Worm (Caenorhabditis elegans) whole organism, L1 larva: ENCODE data around the gene drd-50.

ENCODE experiments used
- C16A3.4 ChIP-seq: fragments of 150-350 bp; optimal IDR thresholded peaks from 2 replicates; lab custom pipeline; 2014; ENCODE audit warnings: missing biosample characterization, missing genetic modification characterization
- Y116A8C.19 ChIP-seq: sonication (generic microtip); optimal IDR thresholded peaks from 2 replicates; lab custom pipeline; 2016; ENCODE audit warnings: missing compliant biosample characterization, missing genetic modification characterization, borderline replicate concordance
- ces-1 ChIP-seq: fragments of 150-350 bp; optimal IDR thresholded peaks from 2 replicates; lab custom pipeline; 2014; ENCODE audit warnings: missing biosample characterization, missing genetic modification reagents, missing genetic modification characterization
- dpl-1 ChIP-seq, 3 experiments: fragments of 150-350 bp in 2 of 3; sonication (generic microtip) in 1 of 3; optimal IDR thresholded peaks; 2 replicates each; lab custom pipeline; 2014 to 2017; ENCODE audit warnings: missing biosample characterization in 3 of 3, missing genetic modification characterization in 3 of 3, missing genetic modification reagents in 3 of 3
- egl-27 ChIP-seq, 2 experiments: fragments of 150-350 bp in 1 of 2; sonication (generic microtip); optimal IDR thresholded peaks; 3 replicates each; lab custom pipeline; 2017 to 2018; ENCODE audit warnings: missing biosample characterization in 2 of 2, missing genetic modification characterization in 2 of 2, missing genetic modification reagents in 2 of 2
- ets-5 ChIP-seq: fragments of 200-800 bp; sonication (Bioruptor generic); IDR thresholded peaks from 2 replicates; pipeline ENCODE4 v1.3.6; 2022; ENCODE audit warnings: missing genetic modification characterization, missing compliant biosample characterization
- fkh-10 ChIP-seq: sonication (generic microtip); optimal IDR thresholded peaks from 2 replicates; lab custom pipeline; 2017; ENCODE audit warnings: missing biosample characterization, missing genetic modification reagents, missing genetic modification characterization
- fkh-4 ChIP-seq: sonication (generic microtip); optimal IDR thresholded peaks from 2 replicates; lab custom pipeline; 2016; ENCODE audit warnings: missing compliant biosample characterization, missing genetic modification characterization, borderline replicate concordance
- fkh-8 ChIP-seq: sonication (generic microtip); optimal IDR thresholded peaks from 2 replicates; lab custom pipeline; 2016; ENCODE audit warnings: mild to moderate bottlenecking, missing genetic modification characterization, missing compliant biosample characterization
- fos-1 ChIP-seq: fragments of 150-350 bp; optimal IDR thresholded peaks from 2 replicates; lab custom pipeline; 2014; ENCODE audit warnings: missing biosample characterization, missing genetic modification characterization
- lin-14 ChIP-seq: fragments of 200-800 bp; sonication (Bioruptor generic); optimal IDR thresholded peaks from 2 replicates; lab custom pipeline; 2018; ENCODE audit warnings: mild to moderate bottlenecking, missing genetic modification characterization, moderate library complexity, missing compliant biosample characterization
- lin-35 ChIP-seq, 2 experiments: fragments of 150-350 bp; optimal IDR thresholded peaks; 2 replicates each; lab custom pipeline; 2014; ENCODE audit warnings: missing biosample characterization in 2 of 2, missing genetic modification characterization in 2 of 2, missing genetic modification reagents in 2 of 2
- lin-39 ChIP-seq: fragments of 150-350 bp; optimal IDR thresholded peaks from 2 replicates; lab custom pipeline; 2014; ENCODE audit warnings: missing biosample characterization, missing genetic modification reagents, missing genetic modification characterization
- lsy-2 ChIP-seq, 2 experiments: fragments of 150-350 bp; optimal IDR thresholded peaks; 2 replicates each; lab custom pipeline; 2014; ENCODE audit warnings: missing biosample characterization in 2 of 2, missing genetic modification characterization in 2 of 2
- mef-2 ChIP-seq: fragments of 150-350 bp; optimal IDR thresholded peaks from 2 replicates; lab custom pipeline; 2014; ENCODE audit warnings: missing biosample characterization, missing genetic modification characterization
- nhr-19 ChIP-seq: fragments of 200-800 bp; sonication (Bioruptor generic); conservative IDR thresholded peaks from 2 replicates; pipeline ENCODE4 v1.3.6; 2022; ENCODE audit warnings: missing genetic modification characterization, missing compliant biosample characterization
- nhr-20 ChIP-seq: sonication (generic microtip); optimal IDR thresholded peaks from 2 replicates; lab custom pipeline; 2016; ENCODE audit warnings: mild to moderate bottlenecking, missing genetic modification characterization, missing compliant biosample characterization
- nhr-71 ChIP-seq: sonication (generic microtip); optimal IDR thresholded peaks from 2 replicates; lab custom pipeline; 2016; ENCODE audit warnings: mild to moderate bottlenecking, missing genetic modification characterization, moderate library complexity, missing compliant biosample characterization
- nhr-77 ChIP-seq: fragments of 150-350 bp; optimal IDR thresholded peaks from 2 replicates; lab custom pipeline; 2014; ENCODE audit warnings: missing biosample characterization, missing genetic modification characterization
- nhr-85 ChIP-seq: sonication (generic microtip); peaks from one replicate; lab custom pipeline; 2016; ENCODE audit warnings: missing genetic modification characterization, inconsistent platforms, missing compliant biosample characterization
- pag-3 ChIP-seq: sonication (generic microtip); optimal IDR thresholded peaks from 2 replicates; lab custom pipeline; 2017; ENCODE audit warnings: missing genetic modification characterization, mild to moderate bottlenecking, missing compliant biosample characterization, antibody characterized with exemption, borderline replicate concordance; ENCODE audit not compliant: insufficient read depth
- skn-1 ChIP-seq: fragments of 150-350 bp; optimal IDR thresholded peaks from 2 replicates; lab custom pipeline; 2014; ENCODE audit warnings: missing biosample characterization, missing genetic modification characterization
- snu-23 ChIP-seq: sonication (generic microtip); optimal IDR thresholded peaks from 2 replicates; lab custom pipeline; 2016; ENCODE audit warnings: missing genetic modification characterization, missing compliant biosample characterization
- sptf-1 ChIP-seq: fragments of 150-350 bp; optimal IDR thresholded peaks from 2 replicates; lab custom pipeline; 2014; ENCODE audit warnings: missing biosample characterization, missing genetic modification characterization
- tbx-2 ChIP-seq: sonication (generic microtip); optimal IDR thresholded peaks from 2 replicates; lab custom pipeline; 2016; ENCODE audit warnings: missing genetic modification characterization, missing compliant biosample characterization
- tlp-1 ChIP-seq: fragments of 150-350 bp; optimal IDR thresholded peaks from 2 replicates; lab custom pipeline; 2014; ENCODE audit warnings: missing biosample characterization, missing genetic modification characterization
- unc-130 ChIP-seq: fragments of 150-350 bp; optimal IDR thresholded peaks from 2 replicates; lab custom pipeline; 2017; ENCODE audit warnings: missing biosample characterization, missing genetic modification characterization, inconsistent platforms
- unc-30 ChIP-seq: sonication (generic microtip); optimal IDR thresholded peaks from 2 replicates; lab custom pipeline; 2017; ENCODE audit warnings: missing biosample characterization, missing genetic modification characterization
- unc-86 ChIP-seq: sonication (generic microtip); optimal IDR thresholded peaks from 2 replicates; lab custom pipeline; 2016; ENCODE audit warnings: missing genetic modification characterization, missing compliant biosample characterization

The drd-50 gene

DNA sequence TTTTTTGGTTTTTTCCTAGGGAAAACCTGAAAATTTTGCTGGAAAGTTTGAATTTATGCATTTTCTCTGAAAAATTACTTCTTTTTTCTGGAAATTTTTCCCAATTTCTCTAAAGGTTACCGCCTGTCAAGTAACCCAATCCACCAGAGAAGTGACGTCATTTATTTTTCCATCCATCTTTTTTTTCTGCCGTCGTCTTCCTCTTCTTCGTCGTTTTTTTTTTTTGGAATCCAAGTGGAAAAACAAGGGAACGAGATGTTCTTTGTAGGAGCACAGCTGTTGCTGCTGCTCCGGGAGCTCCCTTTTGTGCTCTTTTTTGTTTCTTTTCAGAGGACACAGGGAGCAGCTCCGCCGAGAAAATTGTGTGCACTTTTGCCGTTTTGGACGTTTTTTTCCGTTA lies 23.2 kb upstream of the drd-50 start:
- TF ChIP-seq nhr-71 (tag; lab: Kevin White, UChicago) (peak; percentile 9), sptf-1 (tag; lab: Kevin White, UChicago) (no peak), lin-14 (GFP tag; lab: Kevin White, UChicago) (peak; percentile 24), nhr-19 (0 out of 2 replicates have a peak, but pooled peaks have one; percentile 4)
- TF ChIP-seq, all 84 proteins: peak for 3

DNA sequence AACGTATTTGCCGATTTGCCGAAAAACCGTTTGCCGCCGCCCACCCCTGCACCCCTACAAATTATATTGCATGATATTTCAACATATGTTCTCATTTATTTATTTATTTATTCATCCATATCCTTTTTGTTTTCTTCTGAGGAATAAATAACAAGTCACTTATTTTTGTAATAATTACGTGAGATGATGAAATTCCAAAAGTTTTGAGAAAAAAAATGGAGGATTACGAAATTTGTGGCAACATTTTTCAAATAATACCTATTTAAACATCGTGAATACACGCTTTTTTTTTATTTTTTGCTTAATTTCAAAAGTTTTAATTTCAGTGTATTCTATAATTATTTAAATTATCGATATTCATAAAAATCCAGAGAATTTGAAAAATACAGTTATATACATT lies 20.6 kb upstream of the drd-50 start:
- TF ChIP-seq fkh-8 (tag; lab: Kevin White, UChicago), result no peak
- no peak for TF ChIP-seq tbx-2 (tag; lab: Kevin White, UChicago)
- TF ChIP-seq skn-1 (tag; lab: Kevin White, UChicago), result peak; percentile 58

DNA sequence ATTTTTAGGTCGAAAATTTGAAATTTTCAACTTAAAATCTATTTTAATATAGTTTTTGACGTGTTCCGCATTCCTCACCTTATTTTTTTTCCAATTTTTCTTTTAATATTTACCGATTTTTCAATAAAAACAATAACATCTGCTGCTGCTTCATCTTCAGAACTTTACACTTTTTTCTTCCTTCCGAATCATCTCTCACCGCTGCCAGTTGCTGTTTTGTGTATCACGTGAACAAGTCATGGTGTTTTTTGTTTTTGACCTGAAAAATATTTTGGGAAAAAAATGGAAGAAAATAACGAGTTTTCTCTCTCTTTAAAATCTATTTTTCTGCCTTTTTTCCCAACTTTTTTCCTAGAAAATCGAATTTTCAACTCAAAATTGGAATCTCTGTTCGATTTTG lies 17.8 kb upstream of the drd-50 start:
- TF ChIP-seq lin-14 (GFP tag; lab: Kevin White, UChicago) (peak; percentile 54), nhr-71 (tag; lab: Kevin White, UChicago) (peak; percentile 48), unc-130 (tag; lab: Kevin White, UChicago) (peak; percentile 48), nhr-85 (no peak), lsy-2 (tag; optimal IDR thresholded peaks at IDR 0.05; lab: Kevin White, UChicago) (peak; percentile 10 to 21), ces-1 (GFP tag; lab: Kevin White, UChicago) (no peak), egl-27 (tag; optimal IDR thresholded peaks at IDR 0.05; lab: Kevin White, UChicago) (no peak), pag-3 (tag; lab: Kevin White, UChicago) (peak; percentile 40), nhr-19 (peak; percentile 34; the same call in 1 of the 2 replicates), Y116A8C.19 (tag; lab: Kevin White, UChicago) (no peak), dpl-1 (GFP tag; optimal IDR thresholded peaks at IDR 0.05; lab: Kevin White, UChicago) (peak in 1 of 3 experiments; percentile 13), snu-23 (GFP tag; lab: Kevin White, UChicago) (peak; percentile 7)
- TF ChIP-seq, all 84 proteins: peak for 8

DNA sequence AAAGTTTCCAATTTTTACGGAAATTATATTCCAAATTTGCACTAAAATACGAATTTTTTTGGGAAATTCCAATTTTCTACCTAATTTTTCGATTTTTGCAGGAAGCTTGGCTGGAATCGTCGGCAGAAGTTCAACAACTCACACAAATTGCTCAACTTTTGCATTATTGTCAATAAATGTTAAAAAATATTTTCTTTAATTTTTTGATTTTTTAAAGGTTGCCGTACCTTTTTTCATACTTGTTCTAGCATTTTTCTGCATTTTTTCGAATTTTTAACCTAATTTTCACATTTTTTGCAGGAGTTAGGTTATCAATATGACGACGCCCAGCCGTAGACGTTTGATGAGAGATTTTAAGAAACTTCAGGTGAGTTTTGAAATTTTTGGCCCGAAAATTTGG lies 14.8 kb upstream of the drd-50 start, which contains the start of gene ubc-1:
TSS of gene ubc-1 (plus strand) at position 301 of the 400 bp plus-strand sequence.
- TF ChIP-seq lin-39 (tag; lab: Kevin White, UChicago), result no peak
- TF ChIP-seq nhr-85, result peak; percentile 17
- TF ChIP-seq fkh-4 (tag; lab: Kevin White, UChicago), result no peak

DNA sequence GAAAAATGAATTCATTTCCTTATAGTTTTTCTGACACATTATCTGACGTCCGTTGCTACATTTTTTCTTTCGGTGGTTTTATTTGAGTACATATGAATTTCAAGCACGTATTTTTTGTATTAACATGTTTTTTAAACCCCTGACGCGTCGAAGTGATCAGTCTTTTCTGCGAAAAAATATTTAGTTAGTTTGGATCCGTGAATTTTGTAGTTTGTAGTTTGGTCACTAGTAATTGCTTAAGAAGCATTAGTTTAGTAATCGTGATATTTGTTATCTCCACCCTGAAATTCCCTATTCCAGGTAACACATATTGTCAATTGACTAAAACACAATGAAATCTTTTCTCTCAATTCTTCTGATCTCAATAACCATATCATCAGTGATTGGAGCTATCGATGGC lies 8.8 kb upstream of the drd-50 start, which contains the start of gene C35B1.7:
TSS of gene C35B1.7 (plus strand) at position 301 of the 400 bp plus-strand sequence.
- TF ChIP-seq lin-39 (tag; lab: Kevin White, UChicago) (no peak), fkh-10 (GFP tag; lab: Kevin White, UChicago) (no peak), C16A3.4 (tag; lab: Kevin White, UChicago) (no peak), tlp-1 (tag; lab: Kevin White, UChicago) (no peak), dpl-1 (GFP tag; optimal IDR thresholded peaks at IDR 0.05; lab: Kevin White, UChicago) (no peak)
- TF ChIP-seq, all 84 proteins: peak for 0

DNA sequence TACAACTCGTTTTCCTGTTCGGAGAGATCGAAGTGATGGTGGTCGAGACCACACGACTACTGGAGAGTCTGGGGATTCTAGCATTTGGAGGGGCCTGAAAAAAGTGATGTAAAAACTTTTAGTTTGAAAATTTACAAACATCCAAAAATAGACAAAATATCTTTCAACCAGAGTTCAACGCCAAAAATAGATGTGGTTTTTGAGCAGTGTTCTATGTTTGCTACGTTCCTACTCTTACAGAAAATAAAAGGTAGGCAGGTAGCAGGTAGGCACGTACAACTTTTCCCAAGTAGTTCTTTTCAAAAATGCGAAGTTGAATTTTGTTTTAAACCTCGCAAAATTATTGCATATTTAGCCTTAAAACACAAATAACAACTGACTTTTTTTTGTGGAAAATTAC lies 5.1 kb upstream of the drd-50 start, which contains the start of gene F49F1.14:
TSS of gene F49F1.14 (minus strand) at position 101 of the 400 bp plus-strand sequence.
- TF ChIP-seq unc-86, result no peak
- TF ChIP-seq nhr-85, result no peak
- no peak for TF ChIP-seq fkh-8 (tag; lab: Kevin White, UChicago)
- no peak for TF ChIP-seq nhr-20 (tag; lab: Kevin White, UChicago)
- no peak for TF ChIP-seq unc-30 (tag; lab: Kevin White, UChicago)
- no peak for TF ChIP-seq ets-5
- TF ChIP-seq lin-35 (GFP tag; optimal IDR thresholded peaks at IDR 0.05; lab: Kevin White, UChicago), result no peak
- no peak for TF ChIP-seq mef-2 (tag; lab: Kevin White, UChicago)
- TF ChIP-seq nhr-77 (tag; lab: Kevin White, UChicago), result no peak
- no peak for TF ChIP-seq fos-1 (tag; lab: Kevin White, UChicago)
- TF ChIP-seq sptf-1 (tag; lab: Kevin White, UChicago), result no peak
